Comparison of ENCODE assay signal across 2 worm cellular contexts in the genomic region with DNA sequence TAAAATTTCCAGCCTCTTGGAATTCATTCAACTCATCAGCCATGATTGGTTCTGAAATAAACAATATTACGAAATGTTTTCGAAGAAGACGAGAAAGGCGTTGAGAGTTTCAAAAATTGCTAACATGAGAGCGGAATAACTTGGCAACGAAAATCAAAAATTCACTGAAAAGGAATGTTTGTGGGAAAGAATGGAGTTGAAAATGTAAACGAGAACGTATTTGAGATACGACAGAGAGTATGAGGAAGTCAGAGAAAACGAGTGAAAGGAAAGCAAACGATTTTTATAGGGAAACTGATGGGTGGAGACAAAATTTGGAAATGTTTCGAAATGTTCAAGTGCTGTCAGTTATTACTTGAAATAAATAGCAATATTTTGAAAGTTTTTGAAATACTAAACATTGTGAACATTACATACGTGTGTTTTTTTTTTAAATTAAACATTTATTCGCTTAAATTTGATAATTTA.
TF ChIP-seq lines count a peak whose summit lies in the region.

TSS of gene rop-1 (minus strand) at position 51 of the 468 bp plus-strand sequence.

TF ChIP-seq in whole organism, L1 larva, 84 proteins besides CTCF, POLR2A, EP300 and RAD21 (continued from another document):
- TF ChIP-seq nhr-20 (tag; optimal IDR thresholded peaks at IDR 0.05; lab: Kevin White, UChicago), result peak; percentile 10
- TF ChIP-seq grh-1 (GFP tag; IDR thresholded peaks at IDR 0.05; lab: Robert Waterston, UW), result no peak
- TF ChIP-seq jun-1 (tag; optimal IDR thresholded peaks at IDR 0.05; lab: Kevin White, UChicago), result no peak
- TF ChIP-seq lin-13 (GFP tag; optimal IDR thresholded peaks at IDR 0.05; lab: Kevin White, UChicago), result no peak

TF ChIP-seq in whole organism, L2 larva, 48 proteins besides CTCF, POLR2A, EP300 and RAD21 (continued from another document):
- TF ChIP-seq elt-3 (tag; optimal IDR thresholded peaks at IDR 0.05; lab: Kevin White, UChicago) (no peak), gmeb-1 (tag; optimal IDR thresholded peaks at IDR 0.05; lab: Kevin White, UChicago) (peak; percentile 2), alr-1 (tag; optimal IDR thresholded peaks at IDR 0.05; lab: Kevin White, UChicago) (no peak), nhr-6 (tag; optimal IDR thresholded peaks at IDR 0.05; lab: Kevin White, UChicago) (no peak), unc-55 (GFP tag; optimal IDR thresholded peaks at IDR 0.05; lab: Kevin White, UChicago) (peak; percentile 75), nhr-25 (tag; optimal IDR thresholded peaks at IDR 0.05; lab: Kevin White, UChicago) (no peak), C34F6.9 (tag; optimal IDR thresholded peaks at IDR 0.05; lab: Kevin White, UChicago) (peak; percentile 60)
